Worm (Caenorhabditis elegans): ENCODE results near the gene gcc-2.

Gene gcc-2

ce11 chrIII:9744525-9744924 is 17.4 kb downstream of the gcc-2 start:
- TF ChIP-seq ceh-18 (tag; optimal IDR thresholded peaks at IDR 0.05) (peak; percentile 3), lin-11 (tag; optimal IDR thresholded peaks at IDR 0.05) (no peak), unc-55 (GFP tag; optimal IDR thresholded peaks at IDR 0.05) (peak; percentile 14), pha-4 (tag; optimal IDR thresholded peaks at IDR 0.05) (no peak)

ce11 chrIII:9743239-9743638 is 18.7 kb downstream of the gcc-2 start, which contains the start of gene T05G5.1:
TSS of gene T05G5.1 (minus strand) at chrIII:9743339.
- TF ChIP-seq ceh-2 (tag; optimal IDR thresholded peaks at IDR 0.05) (no peak), ets-4 (tag; optimal IDR thresholded peaks at IDR 0.05) (no peak), hlh-15 (tag; optimal IDR thresholded peaks at IDR 0.05) (no peak), ceh-6 (GFP tag; optimal IDR thresholded peaks at IDR 0.05) (no peak), pqm-1 (tag; optimal IDR thresholded peaks at IDR 0.05) (no peak), tbx-7 (tag; optimal IDR thresholded peaks at IDR 0.05) (no peak)

DNA sequence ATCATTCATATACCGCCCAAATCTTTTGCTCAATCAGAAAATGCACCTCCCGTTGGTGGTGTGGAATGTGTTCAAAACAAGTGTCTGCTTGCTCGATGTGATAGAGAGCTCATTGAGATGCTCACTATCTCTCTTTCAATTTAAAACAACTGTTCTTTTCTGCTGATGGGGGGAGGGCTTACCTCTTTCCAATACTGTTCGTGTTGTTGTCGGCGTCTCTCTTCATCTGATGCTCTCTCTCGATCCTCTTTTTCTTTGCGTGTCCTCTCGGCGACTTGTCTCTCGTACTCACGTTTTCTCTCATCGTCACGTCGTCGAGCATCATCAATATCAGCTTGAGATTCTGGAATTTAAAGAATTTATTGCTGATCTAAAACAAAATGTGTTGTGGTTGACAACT is 20.0 kb downstream of the gcc-2 start:
- TF ChIP-seq hlh-6 (tag; optimal IDR thresholded peaks at IDR 0.05): no peak
- no peak for TF ChIP-seq ceh-18 (tag; optimal IDR thresholded peaks at IDR 0.05)
- no peak for TF ChIP-seq elt-2 (tag; optimal IDR thresholded peaks at IDR 0.05)
- TF ChIP-seq unc-42 (tag; optimal IDR thresholded peaks at IDR 0.05): no peak
- peak; percentile 0 for TF ChIP-seq nfya-1 (tag; optimal IDR thresholded peaks at IDR 0.05)
- TF ChIP-seq syd-9 (tag; optimal IDR thresholded peaks at IDR 0.05): no peak
- TF ChIP-seq npax-4 (tag; optimal IDR thresholded peaks at IDR 0.05): no peak
- TF ChIP-seq tbx-2 (tag; optimal IDR thresholded peaks at IDR 0.05): peak; percentile 2
- no peak for TF ChIP-seq ztf-16 (tag; optimal IDR thresholded peaks at IDR 0.05)
- no peak for TF ChIP-seq pqm-1 (tag; optimal IDR thresholded peaks at IDR 0.05)
- TF ChIP-seq lim-6 (tag; optimal IDR thresholded peaks at IDR 0.05): no peak
- TF ChIP-seq ref-2 (tag; optimal IDR thresholded peaks at IDR 0.05): peak; percentile 33
- TF ChIP-seq lin-11 (tag; optimal IDR thresholded peaks at IDR 0.05): no peak
- TF ChIP-seq ceh-14 (tag; optimal IDR thresholded peaks at IDR 0.05): no peak
- TF ChIP-seq unc-55 (GFP tag; optimal IDR thresholded peaks at IDR 0.05): peak; percentile 57

DNA sequence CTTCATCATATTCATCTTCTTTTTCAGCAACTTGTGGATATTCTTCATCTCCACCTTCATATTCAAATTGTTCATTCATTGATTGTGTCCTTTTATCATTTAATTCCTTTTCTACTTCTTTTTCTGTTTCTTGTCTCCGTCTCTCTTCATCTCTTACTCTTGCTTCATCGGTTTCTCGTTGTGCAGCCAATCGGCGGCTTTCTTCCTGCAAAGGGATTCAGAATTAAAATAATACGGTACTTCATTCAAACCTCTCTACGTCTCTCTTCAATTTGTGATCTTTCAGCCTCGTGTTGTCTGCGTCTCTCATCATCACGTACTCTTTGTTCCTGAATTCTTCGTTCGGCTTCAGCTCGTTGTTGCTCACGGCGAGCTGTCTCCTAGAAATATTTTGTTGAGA is 21.3 kb downstream of the gcc-2 start:
- TF ChIP-seq unc-3 (GFP tag; conservative IDR thresholded peaks at IDR 0.05) (no peak), unc-3 (tag; optimal IDR thresholded peaks at IDR 0.05) (no peak), nfya-1 (tag; optimal IDR thresholded peaks at IDR 0.05) (peak; percentile 80)

ce11 chrIII:9738954-9739353 is 23.0 kb downstream of the gcc-2 start, which contains the start of gene hlh-4:
TSS of gene hlh-4 (minus strand) at chrIII:9739054.
- TF ChIP-seq ceh-14 (tag; optimal IDR thresholded peaks at IDR 0.05): no peak
- TF ChIP-seq tbx-7 (tag; optimal IDR thresholded peaks at IDR 0.05): no peak
- TF ChIP-seq mec-3 (tag; optimal IDR thresholded peaks at IDR 0.05; ENCODE audit: borderline replicate concordance): no peak
- no peak for TF ChIP-seq K02D7.2 (tag; optimal IDR thresholded peaks at IDR 0.05)
- no peak for TF ChIP-seq unc-3 (GFP tag; conservative IDR thresholded peaks at IDR 0.05)
- no peak for TF ChIP-seq unc-3 (tag; optimal IDR thresholded peaks at IDR 0.05)
- TF ChIP-seq dve-1 (tag; optimal IDR thresholded peaks at IDR 0.05): no peak
- TF ChIP-seq hlh-15 (tag; optimal IDR thresholded peaks at IDR 0.05): no peak
- TF ChIP-seq ceh-31 (tag; optimal IDR thresholded peaks at IDR 0.05): no peak
- TF ChIP-seq Y22D7AL.16 (tag; optimal IDR thresholded peaks at IDR 0.05): no peak
- no peak for TF ChIP-seq unc-86 (tag; optimal IDR thresholded peaks at IDR 0.05)
- TF ChIP-seq pros-1 (tag; optimal IDR thresholded peaks at IDR 0.05): no peak
- TF ChIP-seq K09A11.1 (tag; optimal IDR thresholded peaks at IDR 0.05; ENCODE audit: insufficient read depth): no peak
- no peak for TF ChIP-seq ceh-30 (tag; optimal IDR thresholded peaks at IDR 0.05)
- TF ChIP-seq zip-5 (tag; optimal IDR thresholded peaks at IDR 0.05): no peak
- no peak for TF ChIP-seq sox-2 (GFP tag; IDR thresholded peaks at IDR 0.05)
- no peak for TF ChIP-seq elt-4 (tag; optimal IDR thresholded peaks at IDR 0.05)
- no peak for TF ChIP-seq nhr-11 (tag; optimal IDR thresholded peaks at IDR 0.05)
